Worm (Caenorhabditis elegans): ENCODE results near the gene R10E4.1.

- no peak for TF ChIP-seq F49E8.2 (tag; optimal IDR thresholded peaks at IDR 0.05; ENCODE audit: insufficient read depth)
- no peak for TF ChIP-seq gei-17 (GFP tag; optimal IDR thresholded peaks at IDR 0.05)
- no peak for TF ChIP-seq D2030.7 (GFP tag; IDR thresholded peaks at IDR 0.05)
- TF ChIP-seq unc-130 (GFP tag; optimal IDR thresholded peaks at IDR 0.05) = no peak
- no peak for TF ChIP-seq sdz-38 (tag; optimal IDR thresholded peaks at IDR 0.05)
- TF ChIP-seq unc-62 (GFP tag; optimal IDR thresholded peaks at IDR 0.05) = no peak
- no peak for TF ChIP-seq Y56A3A.18 (GFP tag; IDR thresholded peaks at IDR 0.05)
- TF ChIP-seq hmg-20 (GFP tag; IDR thresholded peaks at IDR 0.05) = no peak
- TF ChIP-seq zim-3 (tag; optimal IDR thresholded peaks at IDR 0.05) = no peak
- TF ChIP-seq C17E4.6 (GFP tag; IDR thresholded peaks at IDR 0.05) = no peak
- TF ChIP-seq him-1 (tag; optimal IDR thresholded peaks at IDR 0.05) = no peak
- no peak for TF ChIP-seq ceh-91 (GFP tag; IDR thresholded peaks at IDR 0.05)
These were observed 38.2 kb upstream of the R10E4.1 start for ce11 chrIII:4231372-4231771.

Data from whole organism, young adult.